Fruit fly (Drosophila melanogaster) whole organism, adult: ENCODE data around the gene SmydA-2.

Experiments
- CG11617 ChIP-seq: fragments of 200-800 bp; sonication (Bioruptor generic); optimal IDR thresholded peaks from 2 replicates; lab custom pipeline; 2017; ENCODE audit warnings: mild to moderate bottlenecking, missing biosample characterization, missing genetic modification reagents, missing genetic modification characterization
- CG1620 ChIP-seq: fragments of 200-800 bp; sonication (Bioruptor generic); optimal IDR thresholded peaks from 2 replicates; lab custom pipeline; 2016; ENCODE audit warnings: missing biosample characterization, missing genetic modification characterization
- CG5204 ChIP-seq: fragments of 200-800 bp; sonication (Bioruptor generic); optimal IDR thresholded peaks from 2 replicates; lab custom pipeline; 2016; ENCODE audit warnings: missing biosample characterization, missing genetic modification characterization
- Clk ChIP-seq: fragments of 200-800 bp; sonication (Bioruptor generic); optimal IDR thresholded peaks from 2 replicates; lab custom pipeline; 2017; ENCODE audit warnings: missing biosample characterization, missing genetic modification characterization
- Hr96 ChIP-seq: fragments of 200-800 bp; sonication (Bioruptor generic); optimal IDR thresholded peaks from 2 replicates; lab custom pipeline; 2016; ENCODE audit warnings: missing biosample characterization, missing genetic modification characterization
- Mnt ChIP-seq: fragments of 200-800 bp; sonication (Bioruptor generic); optimal IDR thresholded peaks from 2 replicates; lab custom pipeline; 2016; ENCODE audit warnings: missing biosample characterization, mild to moderate bottlenecking, missing genetic modification characterization
- kay ChIP-seq: fragments of 200-800 bp; sonication (Bioruptor generic); peaks from one replicate; lab custom pipeline; 2016; ENCODE audit warnings: missing biosample characterization, missing genetic modification characterization, borderline replicate concordance
- pad ChIP-seq: fragments of 200-800 bp; sonication (Bioruptor generic); optimal IDR thresholded peaks from 3 replicates; lab custom pipeline; 2017; ENCODE audit warnings: missing biosample characterization, missing genetic modification characterization, mild to moderate bottlenecking, moderate library complexity, missing genetic modification reagents
- tj ChIP-seq: fragments of 200-800 bp; sonication (Bioruptor generic); optimal IDR thresholded peaks from 3 replicates; lab custom pipeline; 2017; ENCODE audit warnings: missing biosample characterization, mild to moderate bottlenecking, missing genetic modification characterization, moderate library complexity

- no peak for TF ChIP-seq CG1620 (GFP tag; lab: Kevin White, UChicago)
- no peak for TF ChIP-seq pad (GFP tag; lab: Kevin White, UChicago)
- no peak for TF ChIP-seq CG5204
- TF ChIP-seq kay (GFP tag; lab: Kevin White, UChicago), result no peak
- TF ChIP-seq Clk (GFP tag; lab: Kevin White, UChicago), result no peak
- no peak for TF ChIP-seq Hr96 (GFP tag; lab: Kevin White, UChicago)
- TF ChIP-seq Mnt (GFP tag; lab: Kevin White, UChicago), result no peak
- TF ChIP-seq CG11617 (GFP tag; lab: Kevin White, UChicago), result no peak
- TF ChIP-seq tj (GFP tag; lab: Kevin White, UChicago), result no peak
Observed at dm6 chr3L:19004120-19004519, 1.1 kb upstream of the SmydA-2 start.
